Worm (Caenorhabditis elegans) whole organism, early embryonic: ENCODE measurements around the gene hlh-4.

Source experiments
- B0310.2 ChIP-seq: sonication (generic microtip); optimal IDR thresholded peaks from 2 replicates; lab custom pipeline; 2016; ENCODE audit warnings: mild to moderate bottlenecking, missing genetic modification characterization, missing compliant biosample characterization
- F13C5.2 ChIP-seq: sonication (generic microtip); optimal IDR thresholded peaks from 2 replicates; lab custom pipeline; 2017; ENCODE audit warnings: mild to moderate bottlenecking, missing genetic modification characterization, inconsistent platforms, missing compliant biosample characterization
- aly-1 ChIP-seq: sonication (generic microtip); optimal IDR thresholded peaks from 2 replicates; lab custom pipeline; 2016; ENCODE audit warnings: missing genetic modification characterization, missing compliant biosample characterization
- ama-1 ChIP-seq: fragments of 150-350 bp; optimal IDR thresholded peaks from 2 replicates; lab custom pipeline; 2014
- ceh-36 ChIP-seq: sonication (generic microtip); optimal IDR thresholded peaks from 2 replicates; lab custom pipeline; 2016; ENCODE audit warnings: missing genetic modification characterization, inconsistent platforms, missing compliant biosample characterization
- ets-7 ChIP-seq: sonication (generic microtip); optimal IDR thresholded peaks from 2 replicates; lab custom pipeline; 2016; ENCODE audit warnings: missing genotype, missing genetic modification characterization, missing compliant biosample characterization
- flt-1 ChIP-seq: fragments of 200-800 bp; sonication (Bioruptor generic); IDR thresholded peaks from 2 replicates; pipeline ENCODE4 v1.3.6; 2022; ENCODE audit warnings: missing genetic modification characterization, missing compliant biosample characterization
- hmbx-1 ChIP-seq: sonication (generic microtip); optimal IDR thresholded peaks from 2 replicates; lab custom pipeline; 2016; ENCODE audit warnings: mild to moderate bottlenecking, missing genetic modification characterization, missing compliant biosample characterization
- hnd-1 ChIP-seq: sonication (generic microtip); optimal IDR thresholded peaks from 2 replicates; lab custom pipeline; 2016; ENCODE audit warnings: missing genetic modification characterization, missing compliant biosample characterization
- pes-1 ChIP-seq: fragments of 200-800 bp; sonication (Bioruptor generic); IDR thresholded peaks from 2 replicates; pipeline ENCODE4 v1.3.6; 2022; ENCODE audit warnings: missing genetic modification reagents, missing genetic modification characterization, missing compliant biosample characterization
- scrt-1 ChIP-seq: fragments of 200-800 bp; sonication (Bioruptor generic); IDR thresholded peaks from 2 replicates; pipeline ENCODE4 v1.3.6; 2022; ENCODE audit warnings: missing genetic modification characterization, missing compliant biosample characterization
- sea-1 ChIP-seq: fragments of 200-800 bp; sonication (Bioruptor generic); conservative IDR thresholded peaks from 2 replicates; pipeline ENCODE4 v1.3.6; 2022; ENCODE audit warnings: missing genetic modification characterization, missing compliant biosample characterization
- tra-4 ChIP-seq: sonication (generic microtip); optimal IDR thresholded peaks from 2 replicates; lab custom pipeline; 2017; ENCODE audit warnings: missing genetic modification characterization, missing compliant biosample characterization

DNA sequence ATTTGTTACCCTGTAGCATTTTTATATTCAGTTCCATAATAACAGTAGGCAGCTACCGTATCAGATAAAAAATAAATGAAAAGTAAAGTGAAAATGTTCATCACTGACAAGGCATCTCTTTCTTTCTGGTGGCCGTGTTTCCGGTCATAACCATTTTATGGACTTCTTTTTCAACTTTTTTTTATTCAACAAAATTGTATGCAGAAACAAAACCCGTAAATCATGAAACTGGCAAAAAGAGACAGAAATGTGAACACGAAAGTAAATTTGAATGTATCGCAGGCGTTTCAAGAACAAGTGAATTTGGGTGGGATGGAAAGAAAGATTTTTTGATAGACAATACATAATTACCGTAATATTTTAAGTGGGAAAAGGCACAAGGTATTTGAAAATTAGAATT lies 13.7 kb downstream of the hlh-4 start, which contains the start of gene clec-162:
- no peak for TF ChIP-seq ama-1 (lab: Kevin White, UChicago)
- TF ChIP-seq sea-1 (GFP tag; lab: Robert Waterston, UW), result no peak
- no peak for TF ChIP-seq ceh-36 (tag; lab: Kevin White, UChicago)
- TF ChIP-seq aly-1 (tag; lab: Kevin White, UChicago), result no peak
- TF ChIP-seq F13C5.2 (tag; lab: Kevin White, UChicago), result no peak
- no peak for TF ChIP-seq pes-1 (GFP tag; lab: Robert Waterston, UW)
- TF ChIP-seq hmbx-1 (tag; lab: Kevin White, UChicago), result no peak
- TF ChIP-seq scrt-1 (GFP tag; lab: Robert Waterston, UW), result no peak
- TF ChIP-seq ets-7 (tag; lab: Kevin White, UChicago), result no peak
- TF ChIP-seq hnd-1 (tag; lab: Kevin White, UChicago), result no peak
- TF ChIP-seq tra-4, result no peak
- TF ChIP-seq B0310.2 (tag; lab: Kevin White, UChicago), result no peak
- no peak for TF ChIP-seq flt-1 (GFP tag; lab: Robert Waterston, UW)
